Worm (Caenorhabditis elegans) whole organism, midembryonic: ENCODE measurements around the gene C05G5.7.

Experiments used
- med-1 ChIP-seq: sonication (generic microtip); optimal IDR thresholded peaks from 2 replicates; lab custom pipeline; 2017; ENCODE audit warnings: missing genetic modification characterization, mild to moderate bottlenecking, missing compliant biosample characterization, antibody characterized with exemption, missing genetic modification reagents; ENCODE audit not compliant: insufficient read depth
- ref-1 ChIP-seq: fragments of 200-800 bp; sonication (Bioruptor generic); conservative IDR thresholded peaks from 2 replicates; pipeline ENCODE4 v1.3.6; 2022; ENCODE audit warnings: missing genetic modification reagents, missing genetic modification characterization, missing compliant biosample characterization

DNA sequence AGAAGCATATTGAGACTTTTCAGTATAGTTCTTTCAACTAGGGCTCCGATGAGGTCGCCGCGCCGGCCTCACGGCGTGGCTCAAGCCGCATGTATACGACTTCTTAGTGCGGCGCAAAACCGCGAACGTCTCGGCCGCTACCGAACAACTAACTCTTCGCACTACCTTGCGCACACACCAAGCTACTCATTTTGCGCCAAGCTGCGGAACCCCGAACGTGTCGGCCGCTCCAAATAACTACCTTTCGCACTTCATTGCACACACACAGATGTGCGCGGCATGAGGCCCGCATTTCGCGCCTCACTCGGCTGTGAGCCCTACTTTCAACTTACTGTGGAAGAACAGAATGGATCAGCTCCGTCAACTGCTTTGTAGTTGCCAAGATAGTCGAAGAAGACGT lies 24.2 kb upstream of the C05G5.7 start:
- TF ChIP-seq ref-1 (GFP tag; lab: Robert Waterston, UW) (no peak), med-1 (GFP tag; lab: Kevin White, UChicago) (no peak)
